Worm (Caenorhabditis elegans) whole organism, young adult: Measurements from ENCODE around the gene syp-1.

Source experiments
- B0336.3 ChIP-seq: fragments of 200-800 bp; sonication (Bioruptor generic); IDR thresholded peaks from 2 replicates; pipeline ENCODE4 v1.3.6; 2022; ENCODE audit warnings: missing genetic modification characterization, missing compliant biosample characterization
- C17E4.6 ChIP-seq: fragments of 200-800 bp; sonication (Bioruptor generic); IDR thresholded peaks from 2 replicates; pipeline ENCODE4 v1.3.6; 2022; ENCODE audit warnings: missing genetic modification reagents, missing genetic modification characterization, missing compliant biosample characterization
- F22D6.2 ChIP-seq: sonication (generic microtip); optimal IDR thresholded peaks from 2 replicates; lab custom pipeline; 2016; ENCODE audit warnings: mild to moderate bottlenecking, missing genetic modification characterization, missing compliant biosample characterization
- F33H1.4 ChIP-seq: fragments of 200-800 bp; sonication (Bioruptor generic); IDR thresholded peaks from 2 replicates; pipeline ENCODE4 v1.3.6; 2022; ENCODE audit warnings: missing genetic modification reagents, missing genetic modification characterization, missing compliant biosample characterization
- F39B2.1 ChIP-seq: fragments of 200-800 bp; sonication (Bioruptor generic); IDR thresholded peaks from 2 replicates; pipeline ENCODE4 v1.3.6; 2022; ENCODE audit warnings: missing genetic modification reagents, missing genetic modification characterization, missing compliant biosample characterization
- F57A8.1 ChIP-seq: fragments of 200-800 bp; sonication (Bioruptor generic); optimal IDR thresholded peaks from 2 replicates; lab custom pipeline; 2018; ENCODE audit warnings: mild to moderate bottlenecking, missing genetic modification characterization, moderate library complexity, missing compliant biosample characterization
- K11D2.4 ChIP-seq: fragments of 200-800 bp; sonication (Bioruptor generic); IDR thresholded peaks from 2 replicates; pipeline ENCODE4 v1.3.6; 2022; ENCODE audit warnings: missing genetic modification reagents, missing genetic modification characterization, missing compliant biosample characterization
- Y79H2A.3 ChIP-seq: fragments of 200-800 bp; sonication (Bioruptor generic); conservative IDR thresholded peaks from 2 replicates; pipeline ENCODE4 v1.3.6; 2022; ENCODE audit warnings: missing genetic modification reagents, missing genetic modification characterization, missing compliant biosample characterization
- Y95B8A.8 ChIP-seq: fragments of 200-800 bp; sonication (Bioruptor generic); IDR thresholded peaks from 2 replicates; pipeline ENCODE4 v1.3.6; 2022; ENCODE audit warnings: missing genetic modification reagents, missing genetic modification characterization, missing compliant biosample characterization
- akir-1 ChIP-seq: fragments of 200-800 bp; sonication (Bioruptor generic); optimal IDR thresholded peaks from 2 replicates; lab custom pipeline; 2018; ENCODE audit warnings: mild to moderate bottlenecking, missing genetic modification characterization, moderate library complexity, missing compliant biosample characterization
- aptf-3 ChIP-seq: fragments of 200-800 bp; sonication (Bioruptor generic); IDR thresholded peaks from 2 replicates; pipeline ENCODE4 v1.3.6; 2022; ENCODE audit warnings: missing genetic modification characterization, missing compliant biosample characterization
- atf-7 ChIP-seq: sonication (generic microtip); optimal IDR thresholded peaks from 2 replicates; lab custom pipeline; 2017; ENCODE audit warnings: mild to moderate bottlenecking, missing genetic modification characterization, missing compliant biosample characterization
- athp-1 ChIP-seq: sonication (generic microtip); optimal IDR thresholded peaks from 2 replicates; lab custom pipeline; 2017; ENCODE audit warnings: mild to moderate bottlenecking, missing genetic modification characterization, missing compliant biosample characterization
- bed-2 ChIP-seq: fragments of 200-800 bp; sonication (Bioruptor generic); IDR thresholded peaks from 2 replicates; pipeline ENCODE4 v1.3.6; 2022; ENCODE audit warnings: missing genetic modification reagents, missing genetic modification characterization, missing compliant biosample characterization
- ccch-3 ChIP-seq: fragments of 200-800 bp; sonication (Bioruptor generic); optimal IDR thresholded peaks from 2 replicates; lab custom pipeline; 2018; ENCODE audit warnings: mild to moderate bottlenecking, missing genetic modification characterization, missing compliant biosample characterization
- ceh-100 ChIP-seq: fragments of 200-800 bp; sonication (Bioruptor generic); IDR thresholded peaks from 2 replicates; pipeline ENCODE4 v1.3.6; 2022; ENCODE audit warnings: missing genetic modification reagents, missing genetic modification characterization, missing compliant biosample characterization
- ceh-27 ChIP-seq: fragments of 200-800 bp; sonication (Bioruptor generic); optimal IDR thresholded peaks from 2 replicates; lab custom pipeline; 2018; ENCODE audit warnings: mild to moderate bottlenecking, missing genetic modification characterization, moderate library complexity, missing compliant biosample characterization
- egl-18 ChIP-seq: fragments of 200-800 bp; sonication (Bioruptor generic); IDR thresholded peaks from 2 replicates; pipeline ENCODE4 v1.3.6; 2022; ENCODE audit warnings: missing genetic modification reagents, missing genetic modification characterization, missing compliant biosample characterization
- egl-44 ChIP-seq: fragments of 200-800 bp; sonication (Bioruptor generic); IDR thresholded peaks from 2 replicates; pipeline ENCODE4 v1.3.6; 2022; ENCODE audit warnings: missing genetic modification reagents, missing genetic modification characterization, missing compliant biosample characterization
- him-1 ChIP-seq: sonication (generic microtip); optimal IDR thresholded peaks from 2 replicates; lab custom pipeline; 2016; ENCODE audit warnings: missing genotype, missing genetic modification reagents, missing genetic modification characterization, missing compliant biosample characterization
- hlh-26 ChIP-seq: fragments of 200-800 bp; sonication (Bioruptor generic); conservative IDR thresholded peaks from 2 replicates; pipeline ENCODE4 v1.3.6; 2022; ENCODE audit warnings: missing genetic modification reagents, missing genetic modification characterization, missing compliant biosample characterization
- hmg-1.2 ChIP-seq: fragments of 200-800 bp; sonication (Bioruptor generic); IDR thresholded peaks from 2 replicates; pipeline ENCODE4 v1.3.6; 2022; ENCODE audit warnings: missing genetic modification reagents, missing genetic modification characterization, missing compliant biosample characterization
- hsf-1 ChIP-seq: fragments of 200-800 bp; sonication (Bioruptor generic); IDR thresholded peaks from 2 replicates; pipeline ENCODE4 v1.3.6; 2022; ENCODE audit warnings: missing genetic modification reagents, missing genetic modification characterization, missing compliant biosample characterization
- let-526 ChIP-seq: fragments of 200-800 bp; sonication (Bioruptor generic); IDR thresholded peaks from 2 replicates; pipeline ENCODE4 v1.3.6; 2022; ENCODE audit warnings: missing genetic modification reagents, missing genetic modification characterization, missing compliant biosample characterization
- lin-26 ChIP-seq: fragments of 200-800 bp; sonication (Bioruptor generic); IDR thresholded peaks from 2 replicates; pipeline ENCODE4 v1.3.6; 2022; ENCODE audit warnings: missing genetic modification reagents, missing genetic modification characterization, missing compliant biosample characterization
- nfya-2 ChIP-seq: fragments of 200-800 bp; sonication (Bioruptor generic); IDR thresholded peaks from 2 replicates; pipeline ENCODE4 v1.3.6; 2022; ENCODE audit warnings: missing genetic modification reagents, missing genetic modification characterization, missing compliant biosample characterization
- nfyb-1 ChIP-seq: fragments of 200-800 bp; sonication (Bioruptor generic); IDR thresholded peaks from 2 replicates; pipeline ENCODE4 v1.3.6; 2022; ENCODE audit warnings: missing genetic modification reagents, missing genetic modification characterization, missing compliant biosample characterization
- nhr-120 ChIP-seq: fragments of 200-800 bp; sonication (Bioruptor generic); IDR thresholded peaks from 2 replicates; pipeline ENCODE4 v1.3.6; 2022; ENCODE audit warnings: missing genetic modification characterization, missing compliant biosample characterization
- nhr-179 ChIP-seq: sonication (generic microtip); optimal IDR thresholded peaks from 2 replicates; lab custom pipeline; 2016; ENCODE audit warnings: mild to moderate bottlenecking, missing genetic modification characterization, missing compliant biosample characterization
- nhr-90 ChIP-seq: sonication (generic microtip); optimal IDR thresholded peaks from 2 replicates; lab custom pipeline; 2016; ENCODE audit warnings: missing genotype, mild to moderate bottlenecking, missing genetic modification characterization, missing compliant biosample characterization
- pha-4 ChIP-seq: fragments of 150-350 bp; sonication (generic microtip); optimal IDR thresholded peaks from 2 replicates; lab custom pipeline; 2014; ENCODE audit warnings: missing biosample characterization, missing genetic modification reagents, missing genetic modification characterization
- rec-8 ChIP-seq, 2 experiments: sonication (generic microtip); optimal IDR thresholded peaks; 2 replicates each; lab custom pipeline; 2016; ENCODE audit warnings: mild to moderate bottlenecking in 2 of 2, missing genetic modification characterization in 2 of 2, missing genetic modification reagents in 2 of 2, missing genotype in 2 of 2, missing biosample characterization in 1 of 2, missing compliant biosample characterization in 1 of 2, moderate library complexity in 1 of 2
- snpc-1.1 ChIP-seq: sonication (generic microtip); optimal IDR thresholded peaks from 2 replicates; lab custom pipeline; 2017; ENCODE audit warnings: missing genetic modification characterization, mild to moderate bottlenecking, missing compliant biosample characterization, antibody characterized with exemption, moderate library complexity, missing genotype, missing genetic modification reagents; ENCODE audit not compliant: insufficient read depth
- snpc-3.4 ChIP-seq: sonication (generic microtip); optimal IDR thresholded peaks from 2 replicates; lab custom pipeline; 2017; ENCODE audit warnings: missing genetic modification characterization, mild to moderate bottlenecking, missing compliant biosample characterization, antibody characterized with exemption, moderate library complexity, missing genotype, missing genetic modification reagents
- tbp1 ChIP-seq: fragments of 200-800 bp; sonication (Bioruptor generic); optimal IDR thresholded peaks from 2 replicates; lab custom pipeline; 2018; ENCODE audit warnings: mild to moderate bottlenecking, missing genetic modification characterization, missing compliant biosample characterization
- unc-62 ChIP-seq: fragments of 150-350 bp; optimal IDR thresholded peaks from 2 replicates; lab custom pipeline; 2014; ENCODE audit warnings: missing biosample characterization, missing genetic modification reagents, missing genetic modification characterization
- ztf-22 ChIP-seq: fragments of 200-800 bp; sonication (Bioruptor generic); optimal IDR thresholded peaks from 2 replicates; lab custom pipeline; 2018; ENCODE audit warnings: mild to moderate bottlenecking, missing genetic modification characterization, moderate library complexity, missing compliant biosample characterization
- ztf-26 ChIP-seq: sonication (generic microtip); optimal IDR thresholded peaks from 2 replicates; lab custom pipeline; 2017; ENCODE audit warnings: missing genetic modification characterization, missing compliant biosample characterization
- ztf-6 ChIP-seq: fragments of 200-800 bp; sonication (Bioruptor generic); IDR thresholded peaks from 2 replicates; pipeline ENCODE4 v1.3.6; 2022; ENCODE audit warnings: missing genetic modification reagents, missing genetic modification characterization, missing compliant biosample characterization

Gene syp-1

ce11 chrV:16429940-16430339, 25.9 kb downstream of the syp-1 start, which contains the start of gene str-73:
Gene str-73, plus strand, starts transcription at chrV:16430240.
- TF ChIP-seq rec-8 (tag; optimal IDR thresholded peaks at IDR 0.05; lab: Kevin White, UChicago) (no peak), ztf-22 (no peak), K11D2.4 (GFP tag; lab: Robert Waterston, UW) (no peak), hsf-1 (GFP tag; lab: Robert Waterston, UW) (no peak), him-1 (tag; lab: Kevin White, UChicago) (no peak), ztf-26 (tag; lab: Kevin White, UChicago) (no peak), nfya-2 (GFP tag; lab: Robert Waterston, UW) (no peak), C17E4.6 (GFP tag; lab: Robert Waterston, UW) (no peak), F22D6.2 (tag; lab: Kevin White, UChicago) (no peak), nhr-179 (tag; lab: Kevin White, UChicago) (no peak)

- no peak for TF ChIP-seq snpc-3.4
- TF ChIP-seq pha-4 (tag; lab: Kevin White, UChicago): no peak
- TF ChIP-seq nfyb-1 (GFP tag; lab: Robert Waterston, UW): no peak
- TF ChIP-seq hmg-1.2 (GFP tag; lab: Robert Waterston, UW): no peak
- TF ChIP-seq egl-44 (GFP tag; lab: Robert Waterston, UW): no peak
- no peak for TF ChIP-seq atf-7 (tag; lab: Kevin White, UChicago)
- TF ChIP-seq ceh-27 (GFP tag; lab: Kevin White, UChicago): no peak
- no peak for TF ChIP-seq F39B2.1
- TF ChIP-seq Y95B8A.8 (GFP tag; lab: Robert Waterston, UW): no peak
- no peak for TF ChIP-seq F33H1.4
Observed at ce11 chrV:16433471-16433870, 29.4 kb downstream of the syp-1 start, which contains the start of gene clec-234. Gene clec-234, minus strand, starts transcription at chrV:16433571.

DNA sequence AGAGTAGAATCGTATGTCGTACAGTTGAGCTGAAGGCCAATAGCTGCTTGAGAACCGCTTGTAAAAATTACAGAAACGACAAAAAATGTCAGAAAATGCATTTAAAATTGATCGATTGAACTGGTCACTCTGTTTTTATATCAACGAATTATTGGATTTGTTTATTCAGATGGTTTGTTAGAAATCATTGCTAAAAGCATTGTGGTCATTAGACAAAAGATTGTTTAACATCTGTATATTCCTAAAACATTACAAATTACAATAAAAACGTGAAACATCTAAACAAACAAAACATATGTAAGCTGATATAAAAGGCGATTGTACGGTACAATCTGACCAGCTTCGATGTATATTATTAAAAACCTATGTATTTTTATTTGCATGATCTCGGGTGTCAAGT, 31.4 kb downstream of the syp-1 start, which contains the start of the genes F26D2.13 and F26D2.14:
F26D2.13 (minus strand) TSS at position 101 of the 400 bp plus-strand sequence.
F26D2.14 (plus strand) TSS at position 346 of the 400 bp plus-strand sequence.
- no peak for TF ChIP-seq snpc-1.1
- no peak for TF ChIP-seq F57A8.1
- TF ChIP-seq unc-62: no peak
- no peak for TF ChIP-seq ceh-100 (GFP tag; lab: Robert Waterston, UW)

DNA sequence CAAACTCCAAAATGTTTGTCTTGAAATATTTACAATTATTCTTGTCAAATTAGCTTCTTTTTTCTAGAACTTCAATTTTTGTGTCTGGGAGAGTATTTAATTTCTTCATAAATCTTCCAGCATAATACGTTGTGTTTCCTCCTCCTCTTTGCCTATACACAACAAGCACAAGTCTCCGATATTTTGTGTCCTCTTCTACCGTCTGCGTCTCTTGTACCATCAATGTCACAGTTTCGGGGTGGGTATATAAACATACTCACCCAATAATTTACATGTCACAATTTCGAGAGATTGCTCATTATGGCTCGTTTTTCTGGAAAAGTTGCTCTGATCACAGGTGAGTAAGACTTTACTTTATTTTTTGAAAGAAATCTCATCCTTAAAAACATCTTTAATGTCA, 33.5 kb downstream of the syp-1 start, which contains the start of gene F26D2.15:
F26D2.15 (plus strand) TSS at position 301 of the 400 bp plus-strand sequence.
- no peak for TF ChIP-seq Y95B8A.8 (GFP tag; lab: Robert Waterston, UW)
- no peak for TF ChIP-seq Y79H2A.3

- TF ChIP-seq let-526 (GFP tag; lab: Robert Waterston, UW) (no peak), egl-18 (no peak), rec-8 (tag; optimal IDR thresholded peaks at IDR 0.05; lab: Kevin White, UChicago) (no peak), B0336.3 (GFP tag; lab: Robert Waterston, UW) (no peak), lin-26 (no peak), snpc-3.4 (no peak), akir-1 (no peak), bed-2 (GFP tag; lab: Robert Waterston, UW) (no peak), nhr-120 (GFP tag; lab: Robert Waterston, UW) (no peak), hlh-26 (no peak), tbp1 (GFP tag; lab: Kevin White, UChicago) (no peak), athp-1 (tag; lab: Kevin White, UChicago) (no peak), nhr-90 (tag; lab: Kevin White, UChicago) (no peak), ccch-3 (GFP tag; lab: Kevin White, UChicago) (no peak), aptf-3 (GFP tag; lab: Robert Waterston, UW) (no peak), ztf-6 (GFP tag; lab: Robert Waterston, UW) (no peak)
Observed at ce11 chrV:16443626-16444025, 39.6 kb downstream of the syp-1 start, which contains the start of gene srh-141. Gene srh-141, plus strand, starts transcription at chrV:16443926.
